Fruit fly (Drosophila melanogaster) S2 (cell line): ENCODE data around the gene Tmhs.

Source experiments
- CG8478 ChIP-seq: fragments of >200 bp; optimal IDR thresholded peaks from 2 replicates; lab custom pipeline; 2018
- CTCF ChIP-seq, 2 experiments: fragments of >200 bp; optimal IDR thresholded peaks; 2 replicates each; lab custom pipeline; 2018

- no peak for TF ChIP-seq CG8478 (lab: Kevin White, UChicago)
- peak; percentile 59 to 73 for TF ChIP-seq CTCF (optimal IDR thresholded peaks at IDR 0.05; lab: Kevin White, UChicago)
Observed at dm6 chr3L:1890941-1891340, 5.5 kb downstream of the Tmhs start.
